Fruit fly (Drosophila melanogaster): ENCODE measurements around the gene CG9915.

CG9915 gene

dm6 chrX:16350062-16350461 is 37.1 kb upstream of the CG9915 start, which contains the start of gene sl (continued):
- TF ChIP-seq H15 (GFP tag; IDR thresholded peaks at IDR 0.05), result no peak
- TF ChIP-seq mirr (GFP tag; optimal IDR thresholded peaks at IDR 0.05), result no peak
- no peak for TF ChIP-seq NC2β (GFP tag; optimal IDR thresholded peaks at IDR 0.05)
- no peak for TF ChIP-seq D19A (tag; optimal IDR thresholded peaks at IDR 0.05)
- no peak for TF ChIP-seq CG17186 (GFP tag; optimal IDR thresholded peaks at IDR 0.05)
- TF ChIP-seq her (GFP tag; optimal IDR thresholded peaks at IDR 0.05), result no peak
- TF ChIP-seq CG8478 (optimal IDR thresholded peaks at IDR 0.05), result no peak
- no peak for TF ChIP-seq ap (GFP tag; IDR thresholded peaks at IDR 0.05)
- TF ChIP-seq toy (GFP tag; IDR thresholded peaks at IDR 0.05), result no peak
- no peak for TF ChIP-seq bigmax (GFP tag; optimal IDR thresholded peaks at IDR 0.05)
- no peak for TF ChIP-seq chn (GFP tag; optimal IDR thresholded peaks at IDR 0.05)
- TF ChIP-seq Mad (GFP tag; optimal IDR thresholded peaks at IDR 0.05), result no peak
- no peak for TF ChIP-seq Gsc (GFP tag; IDR thresholded peaks at IDR 0.05)
- TF ChIP-seq CG3847 (GFP tag; IDR thresholded peaks at IDR 0.05), result no peak; the same call in 1 of the 2 replicates
- TF ChIP-seq Ptx1 (GFP tag; IDR thresholded peaks at IDR 0.05), result peak; percentile 29; the same call in 1 of the 2 replicates
- no peak for TF ChIP-seq CG10147 (GFP tag; optimal IDR thresholded peaks at IDR 0.05)
- no peak for TF ChIP-seq Vsx1 (GFP tag; optimal IDR thresholded peaks at IDR 0.05)
- no peak for TF ChIP-seq ken (GFP tag; IDR thresholded peaks at IDR 0.05)
- no peak for TF ChIP-seq Sox100B (GFP tag; optimal IDR thresholded peaks at IDR 0.05)
- no peak for TF ChIP-seq Bdp1 (GFP tag; optimal IDR thresholded peaks at IDR 0.05)
- TF ChIP-seq vfl (GFP tag; optimal IDR thresholded peaks at IDR 0.05), result no peak
- TF ChIP-seq CG12299 (tag; optimal IDR thresholded peaks at IDR 0.05), result no peak
- peak; percentile 53 for TF ChIP-seq slbo (GFP tag; IDR thresholded peaks at IDR 0.05)
- no peak for TF ChIP-seq Kr (GFP tag; optimal IDR thresholded peaks at IDR 0.05)
- no peak for TF ChIP-seq lov (optimal IDR thresholded peaks at IDR 0.05)
- no peak for TF ChIP-seq lov (GFP tag; IDR thresholded peaks at IDR 0.05)
- 0 out of 3 replicates have a peak, but pooled peaks have one; percentile 27 for TF ChIP-seq Opbp (GFP tag; IDR thresholded peaks at IDR 0.05; ENCODE audit: partially characterized antibody)
- no peak for TF ChIP-seq wdn (GFP tag; IDR thresholded peaks at IDR 0.05)
- peak; percentile 95 for TF ChIP-seq stwl (tag; optimal IDR thresholded peaks at IDR 0.05)
- TF ChIP-seq Aef1 (GFP tag; IDR thresholded peaks at IDR 0.05), result no peak
- TF ChIP-seq gce (GFP tag; IDR thresholded peaks at IDR 0.05), result no peak
- no peak for TF ChIP-seq CG3407 (GFP tag; optimal IDR thresholded peaks at IDR 0.05)
- TF ChIP-seq CG16863 (GFP tag; optimal IDR thresholded peaks at IDR 0.05), result no peak
- no peak for TF ChIP-seq Drgx (GFP tag; IDR thresholded peaks at IDR 0.05)
- no peak for TF ChIP-seq CG12104 (GFP tag; optimal IDR thresholded peaks at IDR 0.05)
- TF ChIP-seq trem (tag; optimal IDR thresholded peaks at IDR 0.05), result peak; percentile 30
- no peak for TF ChIP-seq C15 (GFP tag; IDR thresholded peaks at IDR 0.05)
- TF ChIP-seq BtbVII (GFP tag; optimal IDR thresholded peaks at IDR 0.05), result no peak
- no peak for TF ChIP-seq Blimp-1 (GFP tag; optimal IDR thresholded peaks at IDR 0.05)
- no peak for TF ChIP-seq HHEX (GFP tag; optimal IDR thresholded peaks at IDR 0.05)
- peak; percentile 57 for TF ChIP-seq YL-1 (GFP tag; optimal IDR thresholded peaks at IDR 0.05)
- peak; percentile 40 for TF ChIP-seq Elba2 (GFP tag; optimal IDR thresholded peaks at IDR 0.05)
- peak; percentile 24 for TF ChIP-seq phol (tag; optimal IDR thresholded peaks at IDR 0.05)
- TF ChIP-seq CrebB (tag; optimal IDR thresholded peaks at IDR 0.05), result no peak
- no peak for TF ChIP-seq CG1647 (GFP tag; optimal IDR thresholded peaks at IDR 0.05)
- TF ChIP-seq fru (optimal IDR thresholded peaks at IDR 0.05), result no peak
- no peak for TF ChIP-seq CG31224 (GFP tag; IDR thresholded peaks at IDR 0.05)
- TF ChIP-seq disco-r (GFP tag; optimal IDR thresholded peaks at IDR 0.05), result no peak
- no peak for TF ChIP-seq klu (GFP tag; IDR thresholded peaks at IDR 0.05)
- no peak; the same call in none of the 2 replicates for TF ChIP-seq CG9215 (GFP tag; IDR thresholded peaks at IDR 0.05)
- TF ChIP-seq CG3281 (GFP tag; optimal IDR thresholded peaks at IDR 0.05), result no peak
- TF ChIP-seq CG18011 (GFP tag; optimal IDR thresholded peaks at IDR 0.05), result no peak
- peak; percentile 46 for TF ChIP-seq CG14710 (tag; optimal IDR thresholded peaks at IDR 0.05)
- TF ChIP-seq CG10543 (GFP tag; optimal IDR thresholded peaks at IDR 0.05), result no peak

Data from whole organism, embryonic.